Worm (Caenorhabditis elegans): ENCODE data around the gene C44H4.8.

DNA sequence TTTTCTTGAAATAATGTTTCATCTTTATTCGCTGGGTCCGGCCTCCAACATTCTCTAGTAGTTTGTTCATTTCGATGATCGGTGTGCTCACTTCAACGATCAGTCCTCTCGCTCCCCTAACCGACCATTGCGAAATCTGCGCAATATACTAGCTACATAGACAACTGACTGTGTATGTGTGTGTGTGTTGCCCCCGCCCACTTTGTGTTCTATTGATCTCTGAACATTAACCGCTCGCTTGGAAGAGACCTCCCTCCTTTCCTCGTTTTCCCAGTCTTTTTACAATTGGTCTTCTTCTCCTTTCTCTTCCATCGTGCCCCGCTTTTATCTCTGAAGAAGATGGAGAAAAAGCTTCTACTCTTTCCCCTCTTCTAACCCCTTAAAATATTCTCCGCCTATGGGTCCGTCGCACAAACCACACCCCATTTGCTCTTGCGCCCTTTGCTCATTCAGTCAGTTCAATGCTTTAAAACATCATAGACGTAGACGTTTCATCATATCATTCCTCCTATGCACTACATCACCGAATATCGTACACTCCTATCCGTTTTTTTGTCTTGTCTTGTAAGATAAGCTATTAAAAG, 37.5 kb upstream of the C44H4.8 start:
- TF ChIP-seq nhr-11 (tag; optimal IDR thresholded peaks at IDR 0.05) (no peak), ztf-11 (tag; optimal IDR thresholded peaks at IDR 0.05) (no peak)

Measured in whole organism, L3 larva.